Worm (Caenorhabditis elegans): Measurements from ENCODE around the gene clec-61.

DNA sequence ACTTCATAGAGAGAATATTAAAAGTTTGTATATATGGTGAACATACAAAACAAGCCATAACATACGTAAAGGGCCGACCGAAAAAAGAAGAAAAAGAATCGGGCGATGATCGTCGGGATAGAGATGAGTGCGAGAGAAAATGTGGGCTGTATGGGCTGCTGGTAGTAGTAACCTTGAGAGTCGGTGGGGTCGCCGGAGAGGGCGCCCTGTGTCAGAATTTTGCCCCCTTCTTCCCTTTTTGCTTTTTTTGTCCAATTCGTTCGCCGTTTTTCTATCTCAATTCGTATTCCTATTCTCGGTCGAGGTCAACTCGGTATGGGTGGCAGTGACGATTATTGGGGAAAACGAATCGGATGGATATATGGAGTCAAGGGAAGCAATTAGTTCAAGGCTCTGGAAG, 15.6 kb upstream of the clec-61 start:
- TF ChIP-seq bed-1 (GFP tag; IDR thresholded peaks at IDR 0.05) = no peak
- no peak for TF ChIP-seq lag-1 (GFP tag; IDR thresholded peaks at IDR 0.05)
- TF ChIP-seq ama-1 (optimal IDR thresholded peaks at IDR 0.05) = no peak
- no peak for TF ChIP-seq ama-1 (GFP tag; optimal IDR thresholded peaks at IDR 0.05)
- no peak for TF ChIP-seq nfya-1 (tag; optimal IDR thresholded peaks at IDR 0.05; ENCODE audit: borderline replicate concordance, insufficient read depth)
- no peak for TF ChIP-seq tlf-1 (GFP tag; optimal IDR thresholded peaks at IDR 0.05)
- no peak for TF ChIP-seq snpc-3.4 (tag; optimal IDR thresholded peaks at IDR 0.05)
- TF ChIP-seq unc-130 (GFP tag; optimal IDR thresholded peaks at IDR 0.05) = no peak
- no peak for TF ChIP-seq hmg-20 (GFP tag; IDR thresholded peaks at IDR 0.05)

All from whole organism, young adult.